Worm (Caenorhabditis elegans) whole organism, young adult: ENCODE results near the gene F13E9.13.

Experiments
- B0019.2 ChIP-seq: fragments of 200-800 bp; sonication (Bioruptor generic); conservative IDR thresholded peaks from 2 replicates; pipeline ENCODE4 v1.3.6; 2022; ENCODE audit warnings: missing genetic modification reagents, missing genetic modification characterization, missing compliant biosample characterization
- B0336.3 ChIP-seq: fragments of 200-800 bp; sonication (Bioruptor generic); IDR thresholded peaks from 2 replicates; pipeline ENCODE4 v1.3.6; 2022; ENCODE audit warnings: missing genetic modification characterization, missing compliant biosample characterization
- F23B12.7 ChIP-seq: sonication (generic microtip); optimal IDR thresholded peaks from 2 replicates; lab custom pipeline; 2017; ENCODE audit warnings: missing genetic modification characterization, mild to moderate bottlenecking, missing compliant biosample characterization, antibody characterized with exemption, moderate library complexity; ENCODE audit not compliant: insufficient read depth
- F33H1.4 ChIP-seq: fragments of 200-800 bp; sonication (Bioruptor generic); IDR thresholded peaks from 2 replicates; pipeline ENCODE4 v1.3.6; 2022; ENCODE audit warnings: missing genetic modification reagents, missing genetic modification characterization, missing compliant biosample characterization
- F57A8.1 ChIP-seq: fragments of 200-800 bp; sonication (Bioruptor generic); optimal IDR thresholded peaks from 2 replicates; lab custom pipeline; 2018; ENCODE audit warnings: mild to moderate bottlenecking, missing genetic modification characterization, moderate library complexity, missing compliant biosample characterization
- K11D2.4 ChIP-seq: fragments of 200-800 bp; sonication (Bioruptor generic); IDR thresholded peaks from 2 replicates; pipeline ENCODE4 v1.3.6; 2022; ENCODE audit warnings: missing genetic modification reagents, missing genetic modification characterization, missing compliant biosample characterization
- Y53F4B.3 ChIP-seq: fragments of 200-800 bp; sonication (Bioruptor generic); IDR thresholded peaks from 2 replicates; pipeline ENCODE4 v1.3.6; 2022; ENCODE audit warnings: missing genetic modification reagents, missing genetic modification characterization, missing compliant biosample characterization
- aptf-3 ChIP-seq: fragments of 200-800 bp; sonication (Bioruptor generic); IDR thresholded peaks from 2 replicates; pipeline ENCODE4 v1.3.6; 2022; ENCODE audit warnings: missing genetic modification characterization, missing compliant biosample characterization
- attf-3 ChIP-seq: fragments of 200-800 bp; sonication (Bioruptor generic); conservative IDR thresholded peaks from 2 replicates; pipeline ENCODE4 v1.3.6; 2022; ENCODE audit warnings: missing genetic modification reagents, missing genetic modification characterization, missing compliant biosample characterization
- attf-5 ChIP-seq: fragments of 200-800 bp; sonication (Bioruptor generic); optimal IDR thresholded peaks from 2 replicates; lab custom pipeline; 2018; ENCODE audit warnings: mild to moderate bottlenecking, missing genetic modification characterization, missing compliant biosample characterization
- ceh-100 ChIP-seq: fragments of 200-800 bp; sonication (Bioruptor generic); IDR thresholded peaks from 2 replicates; pipeline ENCODE4 v1.3.6; 2022; ENCODE audit warnings: missing genetic modification reagents, missing genetic modification characterization, missing compliant biosample characterization
- dox-1 ChIP-seq: fragments of 200-800 bp; sonication (Bioruptor generic); IDR thresholded peaks from 2 replicates; pipeline ENCODE4 v1.3.6; 2022; ENCODE audit warnings: missing genetic modification reagents, missing genetic modification characterization, missing compliant biosample characterization
- dpl-1 ChIP-seq: fragments of 150-350 bp; optimal IDR thresholded peaks from 2 replicates; lab custom pipeline; 2014; ENCODE audit warnings: missing biosample characterization, missing genetic modification reagents, missing genetic modification characterization
- fkh-3 ChIP-seq: sonication (generic microtip); optimal IDR thresholded peaks from 2 replicates; lab custom pipeline; 2016; ENCODE audit warnings: mild to moderate bottlenecking, missing genetic modification characterization, missing compliant biosample characterization
- hlh-26 ChIP-seq: fragments of 200-800 bp; sonication (Bioruptor generic); conservative IDR thresholded peaks from 2 replicates; pipeline ENCODE4 v1.3.6; 2022; ENCODE audit warnings: missing genetic modification reagents, missing genetic modification characterization, missing compliant biosample characterization
- hmg-1.2 ChIP-seq: fragments of 200-800 bp; sonication (Bioruptor generic); IDR thresholded peaks from 2 replicates; pipeline ENCODE4 v1.3.6; 2022; ENCODE audit warnings: missing genetic modification reagents, missing genetic modification characterization, missing compliant biosample characterization
- hsf-1 ChIP-seq: fragments of 200-800 bp; sonication (Bioruptor generic); IDR thresholded peaks from 2 replicates; pipeline ENCODE4 v1.3.6; 2022; ENCODE audit warnings: missing genetic modification reagents, missing genetic modification characterization, missing compliant biosample characterization
- lsl-1 ChIP-seq: fragments of 200-800 bp; sonication (Bioruptor generic); optimal IDR thresholded peaks from 2 replicates; lab custom pipeline; 2018; ENCODE audit warnings: mild to moderate bottlenecking, missing genetic modification characterization, moderate library complexity, missing compliant biosample characterization
- lsy-27 ChIP-seq: sonication (generic microtip); optimal IDR thresholded peaks from 2 replicates; lab custom pipeline; 2017; ENCODE audit warnings: missing genetic modification characterization, mild to moderate bottlenecking, missing compliant biosample characterization, antibody characterized with exemption, missing genotype, borderline replicate concordance; ENCODE audit not compliant: insufficient read depth
- mcd-1 ChIP-seq: fragments of 200-800 bp; sonication (Bioruptor generic); IDR thresholded peaks from 2 replicates; pipeline ENCODE4 v1.3.6; 2022; ENCODE audit warnings: missing genetic modification reagents, missing genetic modification characterization, missing compliant biosample characterization
- nhr-120 ChIP-seq: fragments of 200-800 bp; sonication (Bioruptor generic); IDR thresholded peaks from 2 replicates; pipeline ENCODE4 v1.3.6; 2022; ENCODE audit warnings: missing genetic modification characterization, missing compliant biosample characterization
- nhr-179 ChIP-seq: sonication (generic microtip); optimal IDR thresholded peaks from 2 replicates; lab custom pipeline; 2016; ENCODE audit warnings: mild to moderate bottlenecking, missing genetic modification characterization, missing compliant biosample characterization
- nhr-80 ChIP-seq: sonication (generic microtip); optimal IDR thresholded peaks from 2 replicates; lab custom pipeline; 2016; ENCODE audit warnings: missing genetic modification characterization, missing compliant biosample characterization
- nhr-90 ChIP-seq: sonication (generic microtip); optimal IDR thresholded peaks from 2 replicates; lab custom pipeline; 2016; ENCODE audit warnings: missing genotype, mild to moderate bottlenecking, missing genetic modification characterization, missing compliant biosample characterization
- repo-1 ChIP-seq: sonication (generic microtip); optimal IDR thresholded peaks from 2 replicates; lab custom pipeline; 2017; ENCODE audit warnings: mild to moderate bottlenecking, missing genetic modification characterization, missing compliant biosample characterization
- snpc-1.1 ChIP-seq: sonication (generic microtip); optimal IDR thresholded peaks from 2 replicates; lab custom pipeline; 2017; ENCODE audit warnings: missing genetic modification characterization, mild to moderate bottlenecking, missing compliant biosample characterization, antibody characterized with exemption, moderate library complexity, missing genotype, missing genetic modification reagents; ENCODE audit not compliant: insufficient read depth
- snpc-4 ChIP-seq, 5 experiments: fragments of 150-350 bp in 1 of 5; sonication (generic microtip) in 4 of 5; optimal IDR thresholded peaks; 2 replicates each; lab custom pipeline; 2014 to 2018; ENCODE audit warnings: missing genetic modification characterization in 5 of 5, missing biosample characterization in 3 of 5, antibody characterized with exemption in 2 of 5, mild to moderate bottlenecking in 2 of 5, missing compliant biosample characterization in 2 of 5, missing genotype in 2 of 5, moderate library complexity in 2 of 5, missing genetic modification reagents in 1 of 5
- tbp1 ChIP-seq: fragments of 200-800 bp; sonication (Bioruptor generic); optimal IDR thresholded peaks from 2 replicates; lab custom pipeline; 2018; ENCODE audit warnings: mild to moderate bottlenecking, missing genetic modification characterization, missing compliant biosample characterization
- unc-130 ChIP-seq: sonication (generic microtip); optimal IDR thresholded peaks from 2 replicates; lab custom pipeline; 2016; ENCODE audit warnings: missing genetic modification reagents, missing genetic modification characterization, missing compliant biosample characterization
- unc-62 ChIP-seq: fragments of 150-350 bp; optimal IDR thresholded peaks from 2 replicates; lab custom pipeline; 2014; ENCODE audit warnings: missing biosample characterization, missing genetic modification reagents, missing genetic modification characterization
- zfh-2 ChIP-seq: fragments of 200-800 bp; sonication (Bioruptor generic); conservative IDR thresholded peaks from 2 replicates; pipeline ENCODE4 v1.3.6; 2022; ENCODE audit warnings: missing genetic modification reagents, missing genetic modification characterization, missing compliant biosample characterization
- ztf-22 ChIP-seq: fragments of 200-800 bp; sonication (Bioruptor generic); optimal IDR thresholded peaks from 2 replicates; lab custom pipeline; 2018; ENCODE audit warnings: mild to moderate bottlenecking, missing genetic modification characterization, moderate library complexity, missing compliant biosample characterization
- ztf-25 ChIP-seq: fragments of 200-800 bp; sonication (Bioruptor generic); IDR thresholded peaks from 2 replicates; pipeline ENCODE4 v1.3.6; 2022; ENCODE audit warnings: missing genetic modification reagents, missing genetic modification characterization, missing compliant biosample characterization
- ztf-3 ChIP-seq: fragments of 200-800 bp; sonication (Bioruptor generic); optimal IDR thresholded peaks from 2 replicates; lab custom pipeline; 2018; ENCODE audit warnings: mild to moderate bottlenecking, missing genetic modification characterization, missing compliant biosample characterization
- ztf-6 ChIP-seq: fragments of 200-800 bp; sonication (Bioruptor generic); IDR thresholded peaks from 2 replicates; pipeline ENCODE4 v1.3.6; 2022; ENCODE audit warnings: missing genetic modification reagents, missing genetic modification characterization, missing compliant biosample characterization

F13E9.13 gene

DNA sequence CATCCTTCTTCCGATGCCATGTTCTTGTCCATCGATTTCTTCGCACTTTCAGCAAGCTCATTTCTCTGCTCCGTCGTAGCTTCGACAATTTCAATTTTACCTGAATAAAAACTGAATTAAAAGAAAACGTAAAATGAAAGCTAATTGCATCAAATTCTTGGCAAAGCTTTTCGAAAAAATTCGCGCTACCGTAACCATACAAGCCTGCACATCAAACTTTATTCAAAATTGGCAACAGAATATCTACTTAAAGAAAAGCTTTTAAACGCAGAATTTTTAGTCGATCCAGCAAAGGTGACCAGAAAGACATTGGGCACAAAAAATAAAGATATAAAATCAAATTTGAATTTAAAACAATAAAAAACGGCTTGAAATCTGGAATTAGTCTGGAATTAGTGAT is 39.1 kb upstream of the F13E9.13 start (continued):
- TF ChIP-seq nhr-90 (tag; lab: Kevin White, UChicago) (no peak), lsl-1 (peak; percentile 57), nhr-120 (GFP tag; lab: Robert Waterston, UW) (no peak), Y53F4B.3 (no peak), zfh-2 (GFP tag; lab: Robert Waterston, UW) (no peak), unc-130 (GFP tag; lab: Kevin White, UChicago) (no peak), B0019.2 (GFP tag; lab: Robert Waterston, UW) (no peak), B0336.3 (GFP tag; lab: Robert Waterston, UW) (no peak), unc-62 (no peak), hsf-1 (no peak), hmg-1.2 (GFP tag; lab: Robert Waterston, UW) (peak; percentile 16; the same call in 1 of the 2 replicates), dpl-1 (GFP tag; lab: Kevin White, UChicago) (no peak), ztf-3 (GFP tag; lab: Kevin White, UChicago) (no peak), hlh-26 (GFP tag; lab: Robert Waterston, UW) (no peak), F57A8.1 (GFP tag; lab: Kevin White, UChicago) (no peak), K11D2.4 (GFP tag; lab: Robert Waterston, UW) (no peak), snpc-1.1 (tag; lab: Kevin White, UChicago) (no peak), tbp1 (GFP tag; lab: Kevin White, UChicago) (no peak), ztf-6 (GFP tag; lab: Robert Waterston, UW) (no peak), nhr-80 (no peak), attf-3 (GFP tag; lab: Robert Waterston, UW) (peak; percentile 27; the same call in 1 of the 2 replicates), ztf-22 (no peak), nhr-179 (tag; lab: Kevin White, UChicago) (no peak), F33H1.4 (GFP tag; lab: Robert Waterston, UW) (no peak), ceh-100 (0 out of 2 replicates have a peak, but pooled peaks have one; percentile 15), lsy-27 (tag; lab: Kevin White, UChicago) (no peak)

ce11 chrIV:10842705-10843364 is 38.5 kb upstream of the F13E9.13 start, which contains the start of gene T11G6.5:
TSS of gene T11G6.5 (minus strand) at chrIV:10842755.
- 0 out of 2 replicates have a peak, but pooled peaks have one; percentile 28 for TF ChIP-seq dox-1 (GFP tag; lab: Robert Waterston, UW)
- peak; percentile 44 for TF ChIP-seq F23B12.7
- no peak for TF ChIP-seq snpc-4 (GFP tag; optimal IDR thresholded peaks at IDR 0.05; lab: Kevin White, UChicago)
- peak in 1 of 4 experiments; percentile 13 for TF ChIP-seq snpc-4 (tag; optimal IDR thresholded peaks at IDR 0.05; lab: Kevin White, UChicago)
- no peak for TF ChIP-seq Y53F4B.3
- no peak for TF ChIP-seq aptf-3
- TF ChIP-seq mcd-1 (GFP tag; lab: Robert Waterston, UW): peak; percentile 24; the same call in 1 of the 2 replicates
- TF ChIP-seq repo-1 (tag; lab: Kevin White, UChicago): no peak
- TF ChIP-seq lsl-1: peak; percentile 50
- TF ChIP-seq fkh-3 (tag; lab: Kevin White, UChicago): no peak
- TF ChIP-seq hmg-1.2 (GFP tag; lab: Robert Waterston, UW): peak; percentile 24; the same call in 1 of the 2 replicates
- peak; percentile 47 for TF ChIP-seq attf-5 (GFP tag; lab: Kevin White, UChicago)
- peak; percentile 1 for TF ChIP-seq nhr-80
- no peak for TF ChIP-seq ztf-25 (GFP tag; lab: Robert Waterston, UW)
